Worm (Caenorhabditis elegans) whole organism, early embryonic: ENCODE results near the gene Y116A8C.27.

Source experiments
- B0310.2 ChIP-seq: sonication (generic microtip); optimal IDR thresholded peaks from 2 replicates; lab custom pipeline; 2016; ENCODE audit warnings: mild to moderate bottlenecking, missing genetic modification characterization, missing compliant biosample characterization
- F13C5.2 ChIP-seq: sonication (generic microtip); optimal IDR thresholded peaks from 2 replicates; lab custom pipeline; 2017; ENCODE audit warnings: mild to moderate bottlenecking, missing genetic modification characterization, inconsistent platforms, missing compliant biosample characterization
- aly-1 ChIP-seq: sonication (generic microtip); optimal IDR thresholded peaks from 2 replicates; lab custom pipeline; 2016; ENCODE audit warnings: missing genetic modification characterization, missing compliant biosample characterization
- ama-1 ChIP-seq: fragments of 150-350 bp; optimal IDR thresholded peaks from 2 replicates; lab custom pipeline; 2014
- ceh-13 ChIP-seq: fragments of 200-800 bp; sonication (Bioruptor generic); optimal IDR thresholded peaks from 2 replicates; lab custom pipeline; 2018; ENCODE audit warnings: mild to moderate bottlenecking, missing genetic modification characterization, missing compliant biosample characterization
- ceh-36 ChIP-seq: sonication (generic microtip); optimal IDR thresholded peaks from 2 replicates; lab custom pipeline; 2016; ENCODE audit warnings: missing genetic modification characterization, inconsistent platforms, missing compliant biosample characterization
- ets-7 ChIP-seq: sonication (generic microtip); optimal IDR thresholded peaks from 2 replicates; lab custom pipeline; 2016; ENCODE audit warnings: missing genotype, missing genetic modification characterization, missing compliant biosample characterization
- flt-1 ChIP-seq: fragments of 200-800 bp; sonication (Bioruptor generic); IDR thresholded peaks from 2 replicates; pipeline ENCODE4 v1.3.6; 2022; ENCODE audit warnings: missing genetic modification characterization, missing compliant biosample characterization
- hmbx-1 ChIP-seq: sonication (generic microtip); optimal IDR thresholded peaks from 2 replicates; lab custom pipeline; 2016; ENCODE audit warnings: mild to moderate bottlenecking, missing genetic modification characterization, missing compliant biosample characterization
- hmg-4 ChIP-seq: fragments of 200-800 bp; sonication (Bioruptor generic); optimal IDR thresholded peaks from 2 replicates; lab custom pipeline; 2018; ENCODE audit warnings: mild to moderate bottlenecking, missing genetic modification characterization, missing compliant biosample characterization
- hnd-1 ChIP-seq: sonication (generic microtip); optimal IDR thresholded peaks from 2 replicates; lab custom pipeline; 2016; ENCODE audit warnings: missing genetic modification characterization, missing compliant biosample characterization
- pes-1 ChIP-seq: fragments of 200-800 bp; sonication (Bioruptor generic); IDR thresholded peaks from 2 replicates; pipeline ENCODE4 v1.3.6; 2022; ENCODE audit warnings: missing genetic modification reagents, missing genetic modification characterization, missing compliant biosample characterization
- scrt-1 ChIP-seq: fragments of 200-800 bp; sonication (Bioruptor generic); IDR thresholded peaks from 2 replicates; pipeline ENCODE4 v1.3.6; 2022; ENCODE audit warnings: missing genetic modification characterization, missing compliant biosample characterization
- sea-1 ChIP-seq: fragments of 200-800 bp; sonication (Bioruptor generic); conservative IDR thresholded peaks from 2 replicates; pipeline ENCODE4 v1.3.6; 2022; ENCODE audit warnings: missing genetic modification characterization, missing compliant biosample characterization
- tbx-11 ChIP-seq: fragments of 200-800 bp; sonication (Bioruptor generic); IDR thresholded peaks from 2 replicates; pipeline ENCODE4 v1.3.6; 2022; ENCODE audit warnings: missing genetic modification characterization, missing compliant biosample characterization
- tbx-37 ChIP-seq: fragments of 200-800 bp; sonication (Bioruptor generic); conservative IDR thresholded peaks from 2 replicates; pipeline ENCODE4 v1.3.6; 2022; ENCODE audit warnings: missing genetic modification reagents, missing genetic modification characterization, missing compliant biosample characterization
- tra-4 ChIP-seq: sonication (generic microtip); optimal IDR thresholded peaks from 2 replicates; lab custom pipeline; 2017; ENCODE audit warnings: missing genetic modification characterization, missing compliant biosample characterization

Y116A8C.27 gene

ce11 chrIV:17104157-17104872, 8.2 kb upstream of the Y116A8C.27 start:
- no peak for TF ChIP-seq hnd-1
- no peak for TF ChIP-seq sea-1 (GFP tag; lab: Robert Waterston, UW)
- TF ChIP-seq scrt-1 (GFP tag; lab: Robert Waterston, UW): peak; percentile 5; the same call in 1 of the 2 replicates

DNA sequence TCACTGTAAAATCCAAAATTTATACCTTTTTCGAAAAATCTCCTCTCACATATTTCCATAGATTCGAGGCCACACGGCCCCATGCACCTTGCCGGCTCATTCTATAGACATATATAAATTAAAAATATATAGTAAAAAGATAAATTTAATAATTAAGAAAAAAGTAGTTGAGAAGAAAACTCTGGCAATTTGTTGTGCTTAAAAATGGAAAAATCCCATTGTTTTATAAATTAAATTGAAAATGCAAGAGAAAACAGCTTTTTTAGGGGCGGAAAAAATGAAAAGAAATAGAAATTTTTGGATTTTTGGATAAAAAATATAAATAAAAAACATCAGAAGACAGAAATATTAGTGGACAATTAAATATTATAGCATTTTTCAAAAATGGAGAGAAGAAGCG, 7.5 kb upstream of the Y116A8C.27 start, which contains the start of gene Y116A8C.30:
Gene Y116A8C.30, minus strand, starts transcription at position 101 of the 400 bp plus-strand sequence.
- TF ChIP-seq hnd-1 (no peak), flt-1 (GFP tag; lab: Robert Waterston, UW) (no peak), sea-1 (GFP tag; lab: Robert Waterston, UW) (no peak), ama-1 (lab: Kevin White, UChicago) (no peak)

DNA sequence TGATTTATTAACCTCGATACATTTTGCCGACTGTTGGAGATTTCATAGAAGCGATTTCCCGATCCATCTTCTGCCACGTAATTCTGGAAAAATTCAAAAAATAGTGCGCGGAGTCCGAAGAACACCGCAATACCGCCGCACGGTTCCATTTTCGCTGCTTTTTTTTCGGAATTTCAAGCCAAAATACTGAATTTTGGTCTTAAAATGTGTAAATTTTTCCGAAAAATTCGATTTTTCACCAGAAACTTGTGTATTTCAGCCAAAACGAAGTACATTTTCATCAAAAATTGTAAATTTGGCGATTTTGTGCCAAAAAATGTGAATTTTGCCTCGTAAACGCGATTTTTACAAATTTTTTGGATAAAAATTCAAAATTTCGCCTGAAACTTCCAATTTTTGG, 7.0 kb upstream of the Y116A8C.27 start:
- TF ChIP-seq aly-1 (tag; lab: Kevin White, UChicago): no peak
- TF ChIP-seq ama-1 (lab: Kevin White, UChicago): peak; percentile 41

DNA sequence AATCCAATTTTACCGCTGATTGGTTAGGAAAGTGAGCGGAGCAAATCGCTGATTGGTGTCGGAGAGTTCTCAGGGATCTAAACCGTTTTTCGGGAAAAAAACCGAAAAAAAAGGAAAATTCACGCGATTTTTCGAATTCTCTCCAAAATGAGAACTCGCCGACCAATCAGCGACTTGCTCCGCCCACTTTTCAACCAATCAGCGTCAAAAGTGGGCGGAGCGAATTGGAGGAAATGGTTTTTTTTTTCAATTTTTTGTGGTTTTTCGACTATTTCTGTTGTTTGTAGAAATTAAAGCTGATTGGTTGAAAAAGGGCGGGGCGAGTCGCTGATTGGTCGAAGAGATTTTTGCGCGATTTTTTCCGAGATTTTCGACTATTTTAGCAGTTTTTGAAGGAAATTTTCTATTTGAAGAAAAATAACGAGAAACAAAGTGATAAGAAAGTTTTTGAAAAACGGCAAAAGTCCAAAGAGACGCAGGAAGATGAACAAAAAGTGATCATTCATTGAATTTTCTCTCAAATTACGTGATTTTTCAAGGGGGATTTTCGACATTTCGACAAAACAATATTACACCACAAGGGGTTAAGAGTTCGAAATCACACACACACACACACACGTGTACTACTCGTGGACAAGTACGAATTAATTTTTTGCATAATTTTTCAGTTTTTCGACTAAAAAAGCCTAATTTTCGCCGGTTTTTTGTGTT, 4.7 kb upstream of the Y116A8C.27 start:
- TF ChIP-seq tra-4 (tag; lab: Kevin White, UChicago) (no peak), hmbx-1 (tag; lab: Kevin White, UChicago) (no peak), tbx-11 (GFP tag; lab: Robert Waterston, UW) (no peak), tbx-37 (GFP tag; lab: Robert Waterston, UW) (no peak), sea-1 (GFP tag; lab: Robert Waterston, UW) (no peak), ets-7 (tag; lab: Kevin White, UChicago) (no peak), B0310.2 (tag; lab: Kevin White, UChicago) (no peak), ceh-36 (no peak), F13C5.2 (tag; lab: Kevin White, UChicago) (no peak), hnd-1 (no peak), ceh-13 (GFP tag; lab: Kevin White, UChicago) (no peak), flt-1 (GFP tag; lab: Robert Waterston, UW) (no peak), hmg-4 (GFP tag; lab: Kevin White, UChicago) (no peak), scrt-1 (GFP tag; lab: Robert Waterston, UW) (no peak), pes-1 (GFP tag; lab: Robert Waterston, UW) (no peak), ama-1 (lab: Kevin White, UChicago) (no peak), aly-1 (tag; lab: Kevin White, UChicago) (no peak)

- TF ChIP-seq F13C5.2 (tag; lab: Kevin White, UChicago) (no peak), aly-1 (tag; lab: Kevin White, UChicago) (no peak), sea-1 (GFP tag; lab: Robert Waterston, UW) (no peak)
These were observed 4.1 kb upstream of the Y116A8C.27 start, which contains the start of gene bca-2 for ce11 chrIV:17100148-17100547. Gene bca-2, minus strand, starts transcription at chrIV:17100248.

ce11 chrIV:17099113-17099512, 3.0 kb upstream of the Y116A8C.27 start:
- TF ChIP-seq pes-1 (GFP tag; lab: Robert Waterston, UW) (0 out of 2 replicates have a peak, but pooled peaks have one; percentile 51), ceh-13 (GFP tag; lab: Kevin White, UChicago) (peak; percentile 19), hmg-4 (GFP tag; lab: Kevin White, UChicago) (no peak)

DNA sequence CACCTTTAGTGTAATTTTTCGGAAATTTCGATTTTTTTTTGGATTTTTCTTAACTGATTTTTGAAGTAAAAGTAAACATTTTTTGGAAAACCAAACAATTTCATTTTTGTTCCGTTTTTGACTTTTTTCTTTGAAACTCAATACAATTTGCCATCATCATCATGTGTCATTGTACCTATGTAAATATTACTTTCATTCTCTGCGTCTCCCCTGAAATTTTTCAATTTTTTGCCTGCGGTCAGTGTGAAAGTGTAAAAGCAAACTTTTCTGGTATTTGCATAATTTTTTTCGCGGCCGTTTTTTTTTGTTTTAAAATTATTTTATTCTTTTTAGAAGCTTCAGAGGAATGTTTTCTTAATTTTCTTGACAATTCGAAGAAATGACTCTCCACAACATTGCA, 2.4 kb downstream of the Y116A8C.27 start, which contains the start of gene Y116A8C.29:
Gene Y116A8C.29, plus strand, starts transcription at position 328 of the 400 bp plus-strand sequence.
- TF ChIP-seq ceh-13 (GFP tag; lab: Kevin White, UChicago): no peak
- TF ChIP-seq hmbx-1 (tag; lab: Kevin White, UChicago): no peak
- TF ChIP-seq ceh-36: no peak
- no peak for TF ChIP-seq tbx-11 (GFP tag; lab: Robert Waterston, UW)
- TF ChIP-seq pes-1 (GFP tag; lab: Robert Waterston, UW): no peak
- no peak for TF ChIP-seq scrt-1 (GFP tag; lab: Robert Waterston, UW)
- TF ChIP-seq F13C5.2 (tag; lab: Kevin White, UChicago): no peak
- no peak for TF ChIP-seq tbx-37 (GFP tag; lab: Robert Waterston, UW)
- TF ChIP-seq flt-1 (GFP tag; lab: Robert Waterston, UW): no peak
- no peak for TF ChIP-seq hmg-4 (GFP tag; lab: Kevin White, UChicago)
- no peak for TF ChIP-seq B0310.2 (tag; lab: Kevin White, UChicago)
- TF ChIP-seq aly-1 (tag; lab: Kevin White, UChicago): no peak
- TF ChIP-seq sea-1 (GFP tag; lab: Robert Waterston, UW): no peak

ce11 chrIV:17088849-17089248, 7.2 kb downstream of the Y116A8C.27 start, which contains the start of gene Y116A8C.43:
Gene Y116A8C.43, plus strand, starts transcription at chrIV:17088851.
- TF ChIP-seq hnd-1 (no peak), ama-1 (lab: Kevin White, UChicago) (peak; percentile 64)
